Fruit fly (Drosophila melanogaster): ENCODE data around the gene CG14610.

- TF ChIP-seq ase (GFP tag; IDR thresholded peaks at IDR 0.05) (no peak), pan (optimal IDR thresholded peaks at IDR 0.05) (no peak), pan (GFP tag; optimal IDR thresholded peaks at IDR 0.05 in 1 of 2, IDR thresholded peaks at IDR 0.05 in 1 of 2) (no peak), zen (tag; optimal IDR thresholded peaks at IDR 0.05) (no peak), Abd-B (GFP tag; optimal IDR thresholded peaks at IDR 0.05) (no peak), HmgD (GFP tag; optimal IDR thresholded peaks at IDR 0.05) (no peak), NfI (GFP tag; optimal IDR thresholded peaks at IDR 0.05) (no peak), CG9876 (GFP tag; optimal IDR thresholded peaks at IDR 0.05) (no peak), kni (GFP tag; optimal IDR thresholded peaks at IDR 0.05) (no peak), CG7786 (GFP tag; optimal IDR thresholded peaks at IDR 0.05) (no peak), h (optimal IDR thresholded peaks at IDR 0.05) (no peak), zfh2 (GFP tag; optimal IDR thresholded peaks at IDR 0.05) (no peak)
These were observed 4.7 kb downstream of the CG14610 start for dm6 chr3R:7139188-7140038.
